Worm (Caenorhabditis elegans) whole organism, L3 larva: ENCODE data around the gene C06B8.7.
A peak's percentile ranks its signal among the peaks of the same experiment; 100 is the strongest.

Experiments used
- R02D3.7 ChIP-seq: fragments of 150-350 bp; optimal IDR thresholded peaks from 2 replicates; lab custom pipeline; 2014; ENCODE audit warnings: missing biosample characterization, missing genetic modification characterization
- ZK546.5 ChIP-seq: sonication (generic microtip); optimal IDR thresholded peaks from 2 replicates; lab custom pipeline; 2017; ENCODE audit warnings: missing biosample characterization, missing genetic modification characterization
- aly-2 ChIP-seq: fragments of 150-350 bp; optimal IDR thresholded peaks from 2 replicates; lab custom pipeline; 2014; ENCODE audit warnings: missing biosample characterization, missing genetic modification characterization
- ceh-28 ChIP-seq: fragments of 150-350 bp; optimal IDR thresholded peaks from 2 replicates; lab custom pipeline; 2014; ENCODE audit warnings: missing biosample characterization, missing genetic modification reagents, missing genetic modification characterization
- egl-27 ChIP-seq: sonication (generic microtip); optimal IDR thresholded peaks from 4 replicates; lab custom pipeline; 2017; ENCODE audit warnings: missing biosample characterization, missing genetic modification reagents, missing genetic modification characterization
- elt-2 ChIP-seq: sonication (generic microtip); optimal IDR thresholded peaks from 2 replicates; lab custom pipeline; 2016; ENCODE audit warnings: missing genetic modification reagents, mild to moderate bottlenecking, missing genetic modification characterization, missing compliant biosample characterization
- elt-3 ChIP-seq, 3 experiments: fragments of 150-350 bp in 1 of 3; sonication (generic microtip) in 2 of 3; optimal IDR thresholded peaks; 2 replicates in 2 of 3; 4 replicates in 1 of 3; lab custom pipeline; 2014 to 2017; ENCODE audit warnings: missing biosample characterization in 3 of 3, missing genetic modification characterization in 3 of 3
- eor-1 ChIP-seq, 2 experiments: fragments of 150-350 bp; optimal IDR thresholded peaks; 2 replicates each; lab custom pipeline; 2014 to 2018; ENCODE audit warnings: missing biosample characterization in 2 of 2, missing genetic modification characterization in 2 of 2
- fkh-2 ChIP-seq: fragments of 150-350 bp; optimal IDR thresholded peaks from 2 replicates; lab custom pipeline; 2014; ENCODE audit warnings: missing biosample characterization, missing genetic modification reagents, missing genetic modification characterization
- fos-1 ChIP-seq: fragments of 150-350 bp; optimal IDR thresholded peaks from 2 replicates; lab custom pipeline; 2014; ENCODE audit warnings: missing biosample characterization, missing genetic modification characterization
- hmg-11 ChIP-seq: sonication (generic microtip); optimal IDR thresholded peaks from 2 replicates; lab custom pipeline; 2016; ENCODE audit warnings: missing genetic modification characterization, missing compliant biosample characterization
- lin-15B ChIP-seq: fragments of 150-350 bp; optimal IDR thresholded peaks from 2 replicates; lab custom pipeline; 2014; ENCODE audit warnings: missing biosample characterization, missing genetic modification characterization
- lin-39 ChIP-seq: fragments of 150-350 bp; optimal IDR thresholded peaks from 2 replicates; lab custom pipeline; 2018; ENCODE audit warnings: missing biosample characterization, missing genetic modification reagents, missing genetic modification characterization
- nfya-1 ChIP-seq: sonication (generic microtip); optimal IDR thresholded peaks from 2 replicates; lab custom pipeline; 2017; ENCODE audit warnings: missing genetic modification characterization, mild to moderate bottlenecking, missing compliant biosample characterization, antibody characterized with exemption, moderate library complexity; ENCODE audit not compliant: insufficient read depth
- nhr-11 ChIP-seq: fragments of 150-350 bp; optimal IDR thresholded peaks from 2 replicates; lab custom pipeline; 2014; ENCODE audit warnings: missing biosample characterization, missing genetic modification characterization
- nhr-12 ChIP-seq: fragments of 150-350 bp; optimal IDR thresholded peaks from 2 replicates; lab custom pipeline; 2014; ENCODE audit warnings: missing biosample characterization, missing genetic modification characterization
- nhr-23 ChIP-seq: fragments of 150-350 bp; optimal IDR thresholded peaks from 2 replicates; lab custom pipeline; 2014; ENCODE audit warnings: missing biosample characterization, missing genetic modification reagents, missing genetic modification characterization
- nhr-25 ChIP-seq: sonication (generic microtip); optimal IDR thresholded peaks from 2 replicates; lab custom pipeline; 2017; ENCODE audit warnings: missing biosample characterization, missing genetic modification characterization
- nhr-28 ChIP-seq: fragments of 150-350 bp; optimal IDR thresholded peaks from 2 replicates; lab custom pipeline; 2014; ENCODE audit warnings: missing biosample characterization, missing genetic modification characterization
- nhr-43 ChIP-seq: sonication (generic microtip); optimal IDR thresholded peaks from 2 replicates; lab custom pipeline; 2016; ENCODE audit warnings: mild to moderate bottlenecking, missing genetic modification characterization, missing compliant biosample characterization; ENCODE audit not compliant: poor library complexity, severe bottlenecking
- nhr-67 ChIP-seq: fragments of 150-350 bp; optimal IDR thresholded peaks from 2 replicates; lab custom pipeline; 2014; ENCODE audit warnings: missing biosample characterization, missing genetic modification characterization
- nhr-76 ChIP-seq: fragments of 150-350 bp; sonication (generic microtip); optimal IDR thresholded peaks from 5 replicates; lab custom pipeline; 2014; ENCODE audit warnings: missing biosample characterization, missing genetic modification characterization
- pha-4 ChIP-seq: fragments of 150-350 bp; optimal IDR thresholded peaks from 2 replicates; lab custom pipeline; 2014; ENCODE audit warnings: missing biosample characterization, missing genetic modification reagents, missing genetic modification characterization
- pqm-1 ChIP-seq: fragments of 150-350 bp; optimal IDR thresholded peaks from 2 replicates; lab custom pipeline; 2017; ENCODE audit warnings: missing biosample characterization, missing genetic modification characterization, inconsistent platforms
- sea-2 ChIP-seq: fragments of 150-350 bp; sonication (generic microtip); optimal IDR thresholded peaks from 4 replicates; lab custom pipeline; 2014; ENCODE audit warnings: missing biosample characterization, missing genetic modification reagents, missing genetic modification characterization
- skn-1 ChIP-seq: fragments of 150-350 bp; optimal IDR thresholded peaks from 2 replicates; lab custom pipeline; 2014; ENCODE audit warnings: missing biosample characterization, missing genetic modification characterization
- snpc-4 ChIP-seq: fragments of 150-350 bp; optimal IDR thresholded peaks from 2 replicates; lab custom pipeline; 2014; ENCODE audit warnings: missing biosample characterization, missing genetic modification characterization
- tbx-2 ChIP-seq: sonication (generic microtip); optimal IDR thresholded peaks from 2 replicates; lab custom pipeline; 2016; ENCODE audit warnings: mild to moderate bottlenecking, missing genetic modification characterization, missing compliant biosample characterization
- unc-39 ChIP-seq: sonication (generic microtip); optimal IDR thresholded peaks from 4 replicates; lab custom pipeline; 2017; ENCODE audit warnings: missing biosample characterization, missing genetic modification characterization
- ztf-11 ChIP-seq: fragments of 150-350 bp; optimal IDR thresholded peaks from 2 replicates; lab custom pipeline; 2014; ENCODE audit warnings: missing biosample characterization, missing genetic modification characterization
- ztf-4 ChIP-seq: fragments of 150-350 bp; optimal IDR thresholded peaks from 2 replicates; lab custom pipeline; 2014; ENCODE audit warnings: missing biosample characterization, missing genetic modification characterization

The C06B8.7 gene

ce11 chrV:15517413-15517812, 18.9 kb downstream of the C06B8.7 start, which contains the start of gene F21A3.3:
Gene F21A3.3, plus strand, starts transcription at chrV:15517713.
- TF ChIP-seq ZK546.5 (tag; lab: Kevin White, UChicago), result no peak
- no peak for TF ChIP-seq nhr-67
- TF ChIP-seq nhr-76, result no peak

ce11 chrV:15519845-15520244, 21.3 kb downstream of the C06B8.7 start:
- no peak for TF ChIP-seq pqm-1 (tag; lab: Kevin White, UChicago)
- TF ChIP-seq nhr-67, result no peak
- TF ChIP-seq ceh-28 (tag; lab: Kevin White, UChicago), result no peak
- TF ChIP-seq fos-1, result no peak
- no peak for TF ChIP-seq nhr-23 (tag; lab: Kevin White, UChicago)
- no peak for TF ChIP-seq nfya-1 (tag; lab: Kevin White, UChicago)
- no peak for TF ChIP-seq nhr-28 (tag; lab: Kevin White, UChicago)
- no peak for TF ChIP-seq lin-39 (tag; lab: Kevin White, UChicago)
- TF ChIP-seq nhr-25 (tag; lab: Kevin White, UChicago), result no peak
- TF ChIP-seq sea-2 (GFP tag; lab: Kevin White, UChicago), result no peak
- no peak for TF ChIP-seq elt-3 (tag; optimal IDR thresholded peaks at IDR 0.05; lab: Kevin White, UChicago)

- TF ChIP-seq nfya-1 (tag; lab: Kevin White, UChicago) (no peak), nhr-11 (tag; lab: Kevin White, UChicago) (no peak), R02D3.7 (tag; lab: Kevin White, UChicago) (no peak), snpc-4 (tag; lab: Kevin White, UChicago) (no peak), fkh-2 (tag; lab: Kevin White, UChicago) (no peak), lin-39 (tag; lab: Kevin White, UChicago) (peak; percentile 11)
Observed at ce11 chrV:15520398-15520797, 21.9 kb downstream of the C06B8.7 start.

- TF ChIP-seq ceh-28 (tag; lab: Kevin White, UChicago) (no peak), lin-15B (tag; lab: Kevin White, UChicago) (no peak), ztf-11 (tag; lab: Kevin White, UChicago) (no peak), pha-4 (no peak), nhr-25 (tag; lab: Kevin White, UChicago) (no peak), ztf-4 (tag; lab: Kevin White, UChicago) (no peak), nhr-12 (tag; lab: Kevin White, UChicago) (no peak), aly-2 (no peak), pqm-1 (tag; lab: Kevin White, UChicago) (no peak), tbx-2 (no peak), nhr-23 (tag; lab: Kevin White, UChicago) (no peak), hmg-11 (tag; lab: Kevin White, UChicago) (no peak), egl-27 (tag; lab: Kevin White, UChicago) (no peak), eor-1 (tag; optimal IDR thresholded peaks at IDR 0.05; lab: Kevin White, UChicago) (no peak), nhr-67 (no peak), unc-39 (tag; lab: Kevin White, UChicago) (no peak), elt-2 (tag; lab: Kevin White, UChicago) (no peak), fos-1 (no peak)
Observed at ce11 chrV:15521920-15522319, 23.4 kb downstream of the C06B8.7 start, which contains the start of gene lgc-31. Gene lgc-31, minus strand, starts transcription at chrV:15522020.

ce11 chrV:15529069-15529468, 30.5 kb downstream of the C06B8.7 start, which contains the start of gene srh-276:
Gene srh-276, plus strand, starts transcription at chrV:15529369.
- TF ChIP-seq nhr-25 (tag; lab: Kevin White, UChicago) (no peak), pqm-1 (tag; lab: Kevin White, UChicago) (no peak), ceh-28 (tag; lab: Kevin White, UChicago) (no peak), pha-4 (no peak), unc-39 (tag; lab: Kevin White, UChicago) (no peak), nhr-43 (tag; lab: Kevin White, UChicago) (no peak), skn-1 (no peak), ztf-4 (tag; lab: Kevin White, UChicago) (no peak)

ce11 chrV:15533096-15533495, 34.6 kb downstream of the C06B8.7 start, which contains the start of gene F21A3.11:
Gene F21A3.11, minus strand, starts transcription at chrV:15533212.
- no peak for TF ChIP-seq ZK546.5 (tag; lab: Kevin White, UChicago)
- peak; percentile 73 for TF ChIP-seq elt-2 (tag; lab: Kevin White, UChicago)
- TF ChIP-seq pqm-1 (tag; lab: Kevin White, UChicago), result peak; percentile 31
- TF ChIP-seq nfya-1 (tag; lab: Kevin White, UChicago), result no peak
- TF ChIP-seq pha-4, result peak; percentile 54
